Fruit fly (Drosophila melanogaster) whole organism, embryonic: ENCODE measurements around the gene CG14511.

Experiments used
- Ada2b ChIP-seq: fragments of 200-800 bp; sonication (Bioruptor generic); IDR thresholded peaks from 2 replicates; pipeline ENCODE4 v1.3.6; 2022; ENCODE audit warnings: missing biosample characterization, missing genetic modification characterization
- Awh ChIP-seq: fragments of 200-800 bp; sonication (Bioruptor generic); IDR thresholded peaks from 2 replicates; pipeline ENCODE4, ENCODE4 v1.3.6; 2022; ENCODE audit warnings: missing biosample characterization, missing genetic modification characterization
- B-H2 ChIP-seq: fragments of 200-800 bp; sonication (Bioruptor generic); optimal IDR thresholded peaks from 2 replicates; lab custom pipeline; 2018; ENCODE audit warnings: missing biosample characterization, mild to moderate bottlenecking, missing genetic modification characterization
- CG10543 ChIP-seq: fragments of 200-800 bp; sonication (Bioruptor generic); optimal IDR thresholded peaks from 3 replicates; lab custom pipeline; 2017; ENCODE audit warnings: missing biosample characterization, mild to moderate bottlenecking, missing genetic modification characterization, moderate library complexity
- CG12155 ChIP-seq: fragments of 200-800 bp; sonication (Bioruptor generic); optimal IDR thresholded peaks from 3 replicates; lab custom pipeline; 2016; ENCODE audit warnings: missing biosample characterization, missing genetic modification characterization
- CG12299 ChIP-seq: fragments of 200-800 bp; sonication (Bioruptor generic); optimal IDR thresholded peaks from 2 replicates; lab custom pipeline; 2018; ENCODE audit warnings: missing biosample characterization, mild to moderate bottlenecking, missing genetic modification characterization
- CG1233 ChIP-seq: fragments of 200-800 bp; sonication (Bioruptor generic); optimal IDR thresholded peaks from 4 replicates; lab custom pipeline; 2018; ENCODE audit warnings: missing biosample characterization, mild to moderate bottlenecking, missing genetic modification characterization
- CG14667 ChIP-seq: fragments of 200-800 bp; sonication (Bioruptor generic); IDR thresholded peaks from 2 replicates; pipeline ENCODE4 v1.3.6; 2022; ENCODE audit warnings: missing biosample characterization, missing genetic modification characterization
- CG14965 ChIP-seq: fragments of 200-800 bp; sonication (Bioruptor generic); optimal IDR thresholded peaks from 2 replicates; lab custom pipeline; 2016; ENCODE audit warnings: missing biosample characterization, missing genetic modification characterization, borderline replicate concordance
- CG17186 ChIP-seq: fragments of 200-800 bp; sonication (Bioruptor generic); optimal IDR thresholded peaks from 3 replicates; lab custom pipeline; 2017; ENCODE audit warnings: missing biosample characterization, missing genetic modification reagents, missing genetic modification characterization
- CG1792 ChIP-seq: fragments of 200-800 bp; sonication (Bioruptor generic); optimal IDR thresholded peaks from 2 replicates; lab custom pipeline; 2016; ENCODE audit warnings: missing biosample characterization, missing genetic modification characterization
- CG18764 ChIP-seq: fragments of 200-800 bp; sonication (Bioruptor generic); optimal IDR thresholded peaks from 3 replicates; lab custom pipeline; 2016; ENCODE audit warnings: missing biosample characterization, missing genetic modification characterization
- CG3163 ChIP-seq: fragments of 200-800 bp; sonication (Bioruptor generic); optimal IDR thresholded peaks from 3 replicates; lab custom pipeline; 2016; ENCODE audit warnings: missing biosample characterization, missing genetic modification characterization
- CG34224 ChIP-seq: fragments of 200-800 bp; sonication (Bioruptor generic); IDR thresholded peaks from 3 replicates; pipeline ENCODE4 v1.3.6; 2022; ENCODE audit warnings: missing biosample characterization, missing genetic modification characterization; ENCODE audit not compliant: partially characterized antibody
- CG4730 ChIP-seq: fragments of 200-800 bp; sonication (Bioruptor generic); IDR thresholded peaks from 2 replicates; pipeline ENCODE4 v1.3.6; 2022; ENCODE audit warnings: missing biosample characterization, missing genetic modification characterization
- CG4820 ChIP-seq: fragments of 200-800 bp; sonication (Bioruptor generic); optimal IDR thresholded peaks from 3 replicates; lab custom pipeline; 2016; ENCODE audit warnings: missing biosample characterization, missing genetic modification characterization
- CG6175 ChIP-seq: fragments of 200-800 bp; sonication (Bioruptor generic); IDR thresholded peaks from 3 replicates; pipeline ENCODE4 v1.3.6; 2022; ENCODE audit warnings: missing biosample characterization, missing genetic modification characterization
- CG6689 ChIP-seq: fragments of 200-800 bp; sonication (Bioruptor generic); IDR thresholded peaks from 2 replicates; pipeline ENCODE4 v1.3.6; 2022; ENCODE audit warnings: missing biosample characterization, missing genetic modification characterization
- Doc3 ChIP-seq: fragments of 200-800 bp; sonication (Bioruptor generic); IDR thresholded peaks from 3 replicates; pipeline ENCODE4 v1.3.6; 2022; ENCODE audit warnings: missing biosample characterization, missing genetic modification characterization; ENCODE audit not compliant: partially characterized antibody
- Ets97D ChIP-seq: fragments of 200-800 bp; sonication (Bioruptor generic); optimal IDR thresholded peaks from 3 replicates; lab custom pipeline; 2016; ENCODE audit warnings: missing biosample characterization, missing genetic modification characterization
- Fer1 ChIP-seq: fragments of 200-800 bp; sonication (Bioruptor generic); optimal IDR thresholded peaks from 2 replicates; lab custom pipeline; 2017; ENCODE audit warnings: missing biosample characterization, mild to moderate bottlenecking, missing genetic modification characterization
- Hsf ChIP-seq: fragments of 200-800 bp; sonication (Bioruptor generic); optimal IDR thresholded peaks from 3 replicates; lab custom pipeline; 2016; ENCODE audit warnings: missing biosample characterization, missing genetic modification characterization
- Kr ChIP-seq: fragments of 200-800 bp; sonication (Bioruptor generic); optimal IDR thresholded peaks from 2 replicates; lab custom pipeline; 2017; ENCODE audit warnings: missing biosample characterization, mild to moderate bottlenecking, missing genetic modification characterization
- NfI ChIP-seq: fragments of 200-800 bp; sonication (Bioruptor generic); optimal IDR thresholded peaks from 3 replicates; lab custom pipeline; 2018; ENCODE audit warnings: missing biosample characterization, mild to moderate bottlenecking, missing genetic modification characterization, moderate library complexity
- Stat92E ChIP-seq, 3 experiments: fragments of >200 bp in 2 of 3; fragments of 200-800 bp in 1 of 3; sonication (Bioruptor generic) in 1 of 3; optimal IDR thresholded peaks; 2 replicates each; lab custom pipeline; 2017 to 2019; ENCODE audit warnings: missing biosample characterization in 3 of 3, missing genetic modification characterization in 3 of 3, mild to moderate bottlenecking in 1 of 3, moderate library complexity in 1 of 3
- ase ChIP-seq: fragments of 200-800 bp; sonication (Bioruptor generic); IDR thresholded peaks from 3 replicates; pipeline ENCODE4 v1.3.6; 2022; ENCODE audit warnings: missing biosample characterization, missing genetic modification characterization
- az2 ChIP-seq: fragments of 200-800 bp; sonication (Bioruptor generic); optimal IDR thresholded peaks from 3 replicates; lab custom pipeline; 2016; ENCODE audit warnings: missing biosample characterization, missing genetic modification characterization
- bab2 ChIP-seq: fragments of 200-800 bp; sonication (Bioruptor generic); optimal IDR thresholded peaks from 2 replicates; lab custom pipeline; 2016; ENCODE audit warnings: missing biosample characterization, missing genetic modification characterization
- btn ChIP-seq: fragments of 200-800 bp; sonication (Bioruptor generic); optimal IDR thresholded peaks from 2 replicates; lab custom pipeline; 2016; ENCODE audit warnings: missing biosample characterization, missing genetic modification characterization
- cad ChIP-seq: fragments of >200 bp; optimal IDR thresholded peaks from 2 replicates; lab custom pipeline; 2017; ENCODE audit warnings: missing biosample characterization, missing genetic modification characterization
- cas ChIP-seq: fragments of 200-800 bp; sonication (Bioruptor generic); IDR thresholded peaks from 2 replicates; pipeline ENCODE4 v1.3.6; 2022; ENCODE audit warnings: missing biosample characterization, missing genetic modification characterization
- crc ChIP-seq: fragments of 200-800 bp; sonication (Bioruptor generic); optimal IDR thresholded peaks from 2 replicates; lab custom pipeline; 2016; ENCODE audit warnings: missing biosample characterization, missing genetic modification characterization
- da ChIP-seq: fragments of 200-800 bp; sonication (Bioruptor generic); optimal IDR thresholded peaks from 2 replicates; lab custom pipeline; 2016; ENCODE audit warnings: missing biosample characterization, missing genetic modification characterization
- eyg ChIP-seq: fragments of 200-800 bp; sonication (Bioruptor generic); optimal IDR thresholded peaks from 3 replicates; lab custom pipeline; 2016; ENCODE audit warnings: missing biosample characterization, missing genetic modification characterization
- fd96Cb ChIP-seq: fragments of 200-800 bp; sonication (Bioruptor generic); optimal IDR thresholded peaks from 2 replicates; lab custom pipeline; 2018; ENCODE audit warnings: missing biosample characterization, mild to moderate bottlenecking, missing genetic modification characterization, moderate library complexity
- gcm2 ChIP-seq: fragments of 200-800 bp; sonication (Bioruptor generic); optimal IDR thresholded peaks from 2 replicates; lab custom pipeline; 2016; ENCODE audit warnings: missing biosample characterization, missing genetic modification characterization
- insv ChIP-seq, 2 experiments: fragments of 200-800 bp; sonication (Bioruptor generic); optimal IDR thresholded peaks; 3 replicates each; lab custom pipeline; 2016 to 2018; ENCODE audit warnings: missing biosample characterization in 2 of 2, missing genetic modification characterization in 2 of 2
- jigr1 ChIP-seq: fragments of 200-800 bp; sonication (Bioruptor generic); IDR thresholded peaks from 3 replicates; pipeline ENCODE4 v1.3.6; 2022; ENCODE audit warnings: missing biosample characterization, missing genetic modification characterization
- klu ChIP-seq: fragments of 200-800 bp; sonication (Bioruptor generic); IDR thresholded peaks from 2 replicates; pipeline ENCODE4 v1.3.6; 2022; ENCODE audit warnings: missing biosample characterization, missing genetic modification characterization
- lab ChIP-seq: fragments of 200-800 bp; sonication (Bioruptor generic); optimal IDR thresholded peaks from 3 replicates; lab custom pipeline; 2017; ENCODE audit warnings: missing biosample characterization, missing genetic modification characterization, mild to moderate bottlenecking, moderate library complexity, missing genetic modification reagents
- lmd ChIP-seq: fragments of 200-800 bp; sonication (Bioruptor generic); IDR thresholded peaks from 2 replicates; pipeline ENCODE4 v1.3.6; 2022; ENCODE audit warnings: missing biosample characterization, missing genetic modification characterization
- odd ChIP-seq: fragments of 200-800 bp; sonication (Bioruptor generic); optimal IDR thresholded peaks from 2 replicates; lab custom pipeline; 2017; ENCODE audit warnings: missing biosample characterization, mild to moderate bottlenecking, missing genetic modification characterization
- onecut ChIP-seq: fragments of 200-800 bp; sonication (Bioruptor generic); IDR thresholded peaks from 2 replicates; pipeline ENCODE4 v1.3.6; 2022; ENCODE audit warnings: missing biosample characterization, missing genetic modification characterization
- peb ChIP-seq: fragments of 200-800 bp; sonication (Bioruptor generic); IDR thresholded peaks from 2 replicates; pipeline ENCODE4 v1.3.6; 2022; ENCODE audit warnings: missing biosample characterization, missing genetic modification characterization
- pnt ChIP-seq: fragments of 200-800 bp; sonication (Bioruptor generic); optimal IDR thresholded peaks from 3 replicates; lab custom pipeline; 2016; ENCODE audit warnings: missing biosample characterization, missing genetic modification characterization
- shn ChIP-seq: fragments of 200-800 bp; sonication (Bioruptor generic); optimal IDR thresholded peaks from 3 replicates; lab custom pipeline; 2016; ENCODE audit warnings: missing biosample characterization, missing genetic modification characterization
- sob ChIP-seq: fragments of 200-800 bp; sonication (Bioruptor generic); IDR thresholded peaks from 2 replicates; pipeline ENCODE4 v1.3.6; 2022; ENCODE audit warnings: missing biosample characterization, missing genetic modification characterization
- sug ChIP-seq: fragments of 200-800 bp; optimal IDR thresholded peaks from 2 replicates; lab custom pipeline; 2019; ENCODE audit warnings: missing biosample characterization, mild to moderate bottlenecking, missing genetic modification characterization, moderate library complexity
- trem ChIP-seq: fragments of 200-800 bp; optimal IDR thresholded peaks from 3 replicates; lab custom pipeline; 2019; ENCODE audit warnings: missing biosample characterization, mild to moderate bottlenecking, missing genetic modification characterization, moderate library complexity
- tx ChIP-seq: fragments of 200-800 bp; sonication (Bioruptor generic); optimal IDR thresholded peaks from 2 replicates; lab custom pipeline; 2016; ENCODE audit warnings: missing biosample characterization, missing genetic modification characterization
- unc-4 ChIP-seq: fragments of 200-800 bp; sonication (Bioruptor generic); IDR thresholded peaks from 2 replicates; pipeline ENCODE4 v1.3.6; 2022; ENCODE audit warnings: missing biosample characterization, missing genetic modification characterization; ENCODE audit not compliant: partially characterized antibody
- usp ChIP-seq: fragments of >200 bp; optimal IDR thresholded peaks from 2 replicates; lab custom pipeline; 2017; ENCODE audit warnings: missing biosample characterization, missing genetic modification characterization
- vfl ChIP-seq: fragments of 200-800 bp; sonication (Bioruptor generic); optimal IDR thresholded peaks from 2 replicates; lab custom pipeline; 2016; ENCODE audit warnings: missing biosample characterization, missing genetic modification characterization

The CG14511 gene

dm6 chr3R:29151621-29152092 lies 5.0 kb upstream of the CG14511 start, which contains the start of gene eIF2D (continued):
- no peak for TF ChIP-seq ase
- TF ChIP-seq CG3163 (GFP tag; lab: Kevin White, UChicago): no peak
- TF ChIP-seq Hsf (GFP tag; lab: Kevin White, UChicago): peak; percentile 50
- peak; percentile 47 for TF ChIP-seq az2 (GFP tag; lab: Kevin White, UChicago)
- no peak for TF ChIP-seq Kr
- no peak for TF ChIP-seq gcm2 (GFP tag; lab: Kevin White, UChicago)
- peak; percentile 37 for TF ChIP-seq bab2
- TF ChIP-seq CG1233 (GFP tag; lab: Kevin White, UChicago): peak; percentile 12
- no peak for TF ChIP-seq pnt
- peak; percentile 71 for TF ChIP-seq cas (GFP tag; lab: Robert Waterston, UW)
- peak; percentile 46 for TF ChIP-seq B-H2 (GFP tag; lab: Kevin White, UChicago)
- peak; percentile 57; the same call in 1 of the 2 replicates for TF ChIP-seq Ada2b (GFP tag; lab: Robert Waterston, UW)
- TF ChIP-seq jigr1 (GFP tag; lab: Robert Waterston, UW): no peak
- peak; percentile 51; the same call in 1 of the 2 replicates for TF ChIP-seq sob (GFP tag; lab: Robert Waterston, UW)
- no peak for TF ChIP-seq da (GFP tag; lab: Kevin White, UChicago)
- TF ChIP-seq trem (tag; lab: Kevin White, UChicago): peak; percentile 50
- TF ChIP-seq btn (GFP tag; lab: Kevin White, UChicago): no peak
- peak; percentile 22 for TF ChIP-seq CG12299 (tag; lab: Kevin White, UChicago)
- TF ChIP-seq CG14965 (GFP tag; lab: Kevin White, UChicago): no peak
- no peak for TF ChIP-seq CG1792 (GFP tag; lab: Kevin White, UChicago)
- no peak for TF ChIP-seq Doc3
- TF ChIP-seq onecut (GFP tag; lab: Robert Waterston, UW): peak; percentile 44
- peak; percentile 47; the same call in 1 of the 2 replicates for TF ChIP-seq Awh (GFP tag; lab: Robert Waterston, UW)
- no peak for TF ChIP-seq shn
- no peak for TF ChIP-seq klu
- TF ChIP-seq CG34224 (GFP tag; lab: Robert Waterston, UW): no peak
- no peak for TF ChIP-seq vfl (GFP tag; lab: Kevin White, UChicago)
- peak; percentile 39; the same call in 1 of the 2 replicates for TF ChIP-seq CG14667 (GFP tag; lab: Robert Waterston, UW)
- TF ChIP-seq CG18764 (GFP tag; lab: Kevin White, UChicago): no peak
- TF ChIP-seq peb (GFP tag; lab: Robert Waterston, UW): no peak
- TF ChIP-seq CG6175 (GFP tag; lab: Robert Waterston, UW): no peak
- peak; percentile 41 for TF ChIP-seq NfI
- peak; percentile 68 for TF ChIP-seq Fer1 (GFP tag; lab: Kevin White, UChicago)
- TF ChIP-seq crc (GFP tag; lab: Kevin White, UChicago): peak; percentile 36
- TF ChIP-seq Ets97D: peak; percentile 35
- peak; percentile 36 for TF ChIP-seq CG10543 (GFP tag; lab: Kevin White, UChicago)
- no peak for TF ChIP-seq eyg (GFP tag; lab: Kevin White, UChicago)
- no peak for TF ChIP-seq usp (GFP tag; lab: Kevin White, UChicago)
- peak; percentile 36 for TF ChIP-seq CG12155

dm6 chr3R:29148072-29148471 lies 1.4 kb upstream of the CG14511 start, which contains the start of the genes CG11882 and Pglym78:
Gene CG11882, minus strand, starts transcription at chr3R:29148172.
Gene Pglym78, plus strand, starts transcription at chr3R:29148248.
- TF ChIP-seq CG4730 (GFP tag; lab: Robert Waterston, UW) (peak; percentile 16; the same call in 1 of the 2 replicates), NfI (peak; percentile 39), lmd (GFP tag; lab: Robert Waterston, UW) (no peak; the same call in 1 of the 2 replicates), fd96Cb (no peak), CG6175 (GFP tag; lab: Robert Waterston, UW) (no peak), lab (GFP tag; lab: Kevin White, UChicago) (no peak), sug (tag; lab: Kevin White, UChicago) (peak; percentile 73), unc-4 (GFP tag; lab: Robert Waterston, UW) (peak; percentile 65), CG17186 (peak; percentile 92), tx (GFP tag; lab: Kevin White, UChicago) (peak; percentile 34), Stat92E (GFP tag; optimal IDR thresholded peaks at IDR 0.05; lab: Kevin White, UChicago) (no peak), odd (GFP tag; lab: Kevin White, UChicago) (no peak), insv (GFP tag; optimal IDR thresholded peaks at IDR 0.05; lab: Kevin White, UChicago) (peak; percentile 100), CG6689 (GFP tag; lab: Robert Waterston, UW) (peak; percentile 22; the same call in 1 of the 2 replicates), cad (GFP tag; lab: Kevin White, UChicago) (no peak), CG4820 (GFP tag; lab: Kevin White, UChicago) (no peak)
